Worm (Caenorhabditis elegans) whole organism, late embryonic: ENCODE data around the gene Y44A6D.5.

ENCODE experiments used
- C08G9.2 ChIP-seq: sonication (generic microtip); optimal IDR thresholded peaks from 2 replicates; lab custom pipeline; 2016; ENCODE audit warnings: mild to moderate bottlenecking, missing genetic modification characterization, moderate library complexity, missing compliant biosample characterization
- ceh-2 ChIP-seq: sonication (generic microtip); optimal IDR thresholded peaks from 2 replicates; lab custom pipeline; 2016; ENCODE audit warnings: missing genotype, missing genetic modification characterization, missing compliant biosample characterization
- dve-1 ChIP-seq: sonication (generic microtip); optimal IDR thresholded peaks from 2 replicates; lab custom pipeline; 2017; ENCODE audit warnings: antibody characterized with exemption, mild to moderate bottlenecking, missing genetic modification characterization, missing compliant biosample characterization
- elt-4 ChIP-seq: sonication (generic microtip); optimal IDR thresholded peaks from 2 replicates; lab custom pipeline; 2016; ENCODE audit warnings: missing genetic modification characterization, missing compliant biosample characterization

- TF ChIP-seq dve-1 (tag; lab: Kevin White, UChicago) (no peak), elt-4 (tag; lab: Kevin White, UChicago) (no peak), C08G9.2 (tag; lab: Kevin White, UChicago) (no peak), ceh-2 (tag; lab: Kevin White, UChicago) (no peak)
These were observed 23.0 kb downstream of the Y44A6D.5 start for ce11 chrV:20779707-20780346.
